Fruit fly (Drosophila melanogaster): ENCODE measurements around the gene CG14621.

CG14621 gene

DNA sequence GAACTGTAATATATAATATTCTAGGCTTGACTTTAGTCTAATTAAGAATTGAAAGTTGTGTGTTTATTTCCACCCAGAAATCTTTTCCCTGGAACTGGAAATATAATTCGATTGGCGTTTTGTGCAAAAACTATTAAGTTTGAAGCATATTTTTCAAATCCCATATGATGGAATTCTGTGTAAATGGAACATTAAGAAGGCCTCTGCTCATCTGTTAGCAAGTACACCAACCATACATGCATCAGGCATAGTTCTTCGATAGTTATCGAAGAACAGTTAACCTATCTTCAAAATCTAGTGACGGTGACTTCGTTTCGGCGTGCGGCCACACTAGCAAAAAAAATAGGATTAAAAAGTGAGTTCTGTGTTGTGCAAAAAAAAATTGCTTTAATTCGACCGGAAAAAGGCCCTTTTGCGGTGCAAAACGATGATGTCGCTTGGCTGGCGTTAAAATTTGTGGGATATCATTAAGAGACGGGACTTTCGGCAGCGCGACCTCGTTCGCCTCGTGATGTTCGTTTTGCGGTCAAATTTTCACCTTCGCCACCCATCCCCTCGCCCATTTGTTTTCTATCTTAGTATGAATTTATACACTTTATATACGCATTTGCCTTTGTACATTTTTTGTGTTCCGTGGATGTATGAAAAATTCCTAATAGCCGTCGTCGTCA, 11.6 kb downstream of the CG14621 start, which contains the start of gene Usp2 (continued):
- TF ChIP-seq dmrt99B (tag; optimal IDR thresholded peaks at IDR 0.05) (no peak), nerfin-1 (tag; optimal IDR thresholded peaks at IDR 0.05) (peak; percentile 42), pho (GFP tag; optimal IDR thresholded peaks at IDR 0.05) (no peak), CG11085 (GFP tag; IDR thresholded peaks at IDR 0.05) (no peak), Dref (GFP tag; IDR thresholded peaks at IDR 0.05) (peak; percentile 72), pfk (GFP tag; optimal IDR thresholded peaks at IDR 0.05) (no peak), CG14014 (GFP tag; IDR thresholded peaks at IDR 0.05) (no peak), Optix (GFP tag; IDR thresholded peaks at IDR 0.05) (no peak), nerfin-2 (GFP tag; IDR thresholded peaks at IDR 0.05; ENCODE audit: partially characterized antibody) (0 out of 2 replicates have a peak, but pooled peaks have one; percentile 30), grau (tag; optimal IDR thresholded peaks at IDR 0.05) (peak; percentile 26), CG11696 (GFP tag; IDR thresholded peaks at IDR 0.05) (no peak), kay (GFP tag; optimal IDR thresholded peaks at IDR 0.05) (no peak), CG7786 (GFP tag; optimal IDR thresholded peaks at IDR 0.05) (no peak), caup (GFP tag; optimal IDR thresholded peaks at IDR 0.05; ENCODE audit: severe bottlenecking) (no peak), CG7357 (GFP tag; IDR thresholded peaks at IDR 0.05) (peak; percentile 83), az2 (GFP tag; optimal IDR thresholded peaks at IDR 0.05) (no peak), Dad (GFP tag; optimal IDR thresholded peaks at IDR 0.05) (no peak), Gsc (GFP tag; IDR thresholded peaks at IDR 0.05) (no peak), ewg (GFP tag; optimal IDR thresholded peaks at IDR 0.05) (no peak), BEAF-32 (GFP tag; optimal IDR thresholded peaks at IDR 0.05) (peak; percentile 84), CG14710 (tag; optimal IDR thresholded peaks at IDR 0.05) (peak; percentile 63), CG17829 (tag; optimal IDR thresholded peaks at IDR 0.05) (peak; percentile 26), Dp (GFP tag; optimal IDR thresholded peaks at IDR 0.05) (peak; percentile 16), CG4360 (GFP tag; IDR thresholded peaks at IDR 0.05) (no peak), CG17802 (tag; optimal IDR thresholded peaks at IDR 0.05) (peak; percentile 71), ham (GFP tag; IDR thresholded peaks at IDR 0.05) (no peak), CG9727 (GFP tag; optimal IDR thresholded peaks at IDR 0.05) (no peak), Sin3A (optimal IDR thresholded peaks at IDR 0.05) (peak; percentile 48), CG15479 (GFP tag; optimal IDR thresholded peaks at IDR 0.05) (no peak), ash1 (GFP tag; optimal IDR thresholded peaks at IDR 0.05) (no peak), Hr3 (GFP tag; optimal IDR thresholded peaks at IDR 0.05) (no peak), twi (tag; optimal IDR thresholded peaks at IDR 0.05) (no peak), CG15514 (GFP tag; optimal IDR thresholded peaks at IDR 0.05) (peak; percentile 58), NC2β (GFP tag; optimal IDR thresholded peaks at IDR 0.05) (no peak), Gug (GFP tag; IDR thresholded peaks at IDR 0.05) (no peak; the same call in 3 of the 4 replicates), CG17361 (GFP tag; IDR thresholded peaks at IDR 0.05) (no peak; the same call in 2 of the 3 replicates), kah (GFP tag; optimal IDR thresholded peaks at IDR 0.05) (no peak), B-H2 (GFP tag; optimal IDR thresholded peaks at IDR 0.05) (no peak), CG4282 (GFP tag; optimal IDR thresholded peaks at IDR 0.05) (no peak), Oli (tag; optimal IDR thresholded peaks at IDR 0.05) (no peak), Scr (GFP tag; IDR thresholded peaks at IDR 0.05; ENCODE audit: partially characterized antibody) (peak; percentile 67), bab2 (GFP tag; optimal IDR thresholded peaks at IDR 0.05) (no peak), CoRest (tag; optimal IDR thresholded peaks at IDR 0.05) (peak; percentile 43), Side (GFP tag; optimal IDR thresholded peaks at IDR 0.05) (no peak), CG11723 (GFP tag; optimal IDR thresholded peaks at IDR 0.05) (no peak), Xrp1 (GFP tag; IDR thresholded peaks at IDR 0.05) (no peak), slp2 (GFP tag; optimal IDR thresholded peaks at IDR 0.05) (no peak), HLH54F (GFP tag; optimal IDR thresholded peaks at IDR 0.05) (no peak), Hsf (GFP tag; optimal IDR thresholded peaks at IDR 0.05) (no peak), slou (GFP tag; optimal IDR thresholded peaks at IDR 0.05) (no peak), tio (GFP tag; optimal IDR thresholded peaks at IDR 0.05) (no peak)
